Worm (Caenorhabditis elegans): ENCODE measurements around the gene fbxb-92.

fbxb-92 gene

ce11 chrII:3714595-3714994 is 32.7 kb downstream of the fbxb-92 start, which contains the start of gene srh-100:
TSS of gene srh-100 (minus strand) at chrII:3714695.
- no peak for TF ChIP-seq nhr-102 (tag; optimal IDR thresholded peaks at IDR 0.05)
- no peak for TF ChIP-seq fkh-10 (GFP tag; optimal IDR thresholded peaks at IDR 0.05)
- no peak for TF ChIP-seq pha-4 (GFP tag; IDR thresholded peaks at IDR 0.05)
- TF ChIP-seq pha-4 (tag; optimal IDR thresholded peaks at IDR 0.05), result no peak
- no peak for TF ChIP-seq arid-1 (GFP tag; conservative IDR thresholded peaks at IDR 0.05)
- TF ChIP-seq vab-7 (GFP tag; IDR thresholded peaks at IDR 0.05), result no peak
- TF ChIP-seq hmg-1.1 (GFP tag; IDR thresholded peaks at IDR 0.05), result no peak
- TF ChIP-seq unc-130 (GFP tag; optimal IDR thresholded peaks at IDR 0.05), result no peak
- no peak for TF ChIP-seq set-16 (GFP tag; IDR thresholded peaks at IDR 0.05)
- no peak for TF ChIP-seq egl-27 (tag; optimal IDR thresholded peaks at IDR 0.05)

- TF ChIP-seq madf-5 (GFP tag; IDR thresholded peaks at IDR 0.05) (no peak), egl-43 (GFP tag; IDR thresholded peaks at IDR 0.05) (no peak), unc-39 (tag; optimal IDR thresholded peaks at IDR 0.05) (no peak), fkh-10 (GFP tag; optimal IDR thresholded peaks at IDR 0.05) (no peak), ZK337.2 (GFP tag; IDR thresholded peaks at IDR 0.05) (no peak), mxl-3 (GFP tag; optimal IDR thresholded peaks at IDR 0.05) (no peak), zip-2 (tag; optimal IDR thresholded peaks at IDR 0.05) (no peak), dve-1 (tag; optimal IDR thresholded peaks at IDR 0.05; ENCODE audit: insufficient read depth) (no peak), F26F4.8 (GFP tag; conservative IDR thresholded peaks at IDR 0.05) (no peak), aly-2 (tag; optimal IDR thresholded peaks at IDR 0.05) (no peak), mxl-2 (GFP tag; conservative IDR thresholded peaks at IDR 0.05) (no peak), Y75B8A.6 (GFP tag; IDR thresholded peaks at IDR 0.05) (no peak), lin-13 (GFP tag; optimal IDR thresholded peaks at IDR 0.05) (no peak), nhr-77 (tag; optimal IDR thresholded peaks at IDR 0.05) (no peak), unc-130 (GFP tag; optimal IDR thresholded peaks at IDR 0.05) (no peak), ceh-20 (GFP tag; IDR thresholded peaks at IDR 0.05) (no peak), nhr-6 (tag; optimal IDR thresholded peaks at IDR 0.05) (no peak), D1046.2 (GFP tag; IDR thresholded peaks at IDR 0.05) (no peak), nhr-25 (tag; optimal IDR thresholded peaks at IDR 0.05; ENCODE audit: borderline replicate concordance, insufficient read depth) (no peak), php-3 (GFP tag; IDR thresholded peaks at IDR 0.05) (no peak)
Measured at ce11 chrII:3711047-3711446, 36.3 kb downstream of the fbxb-92 start, which contains the start of gene fbxc-53. TSS of gene fbxc-53 (plus strand) at chrII:3711291.

- TF ChIP-seq unc-62 (GFP tag; optimal IDR thresholded peaks at IDR 0.05 in 1 of 2) (peak in 1 of 2 experiments; percentile 17), unc-62 (tag; optimal IDR thresholded peaks at IDR 0.05) (no peak), lin-15B (tag; optimal IDR thresholded peaks at IDR 0.05) (no peak), zip-11 (GFP tag; IDR thresholded peaks at IDR 0.05) (no peak)
Measured at ce11 chrII:3709255-3709654, 38.0 kb downstream of the fbxb-92 start, which contains the start of gene srx-110. TSS of gene srx-110 (plus strand) at chrII:3709555.

ce11 chrII:3705320-3705719 is 42.0 kb downstream of the fbxb-92 start, which contains the start of gene srx-108:
TSS of gene srx-108 (plus strand) at chrII:3705620.
- TF ChIP-seq unc-39 (tag; optimal IDR thresholded peaks at IDR 0.05), result no peak
- TF ChIP-seq lim-7 (GFP tag; IDR thresholded peaks at IDR 0.05), result no peak
- no peak for TF ChIP-seq ceh-62 (tag; optimal IDR thresholded peaks at IDR 0.05)
- TF ChIP-seq F49E8.2 (tag; optimal IDR thresholded peaks at IDR 0.05; ENCODE audit: borderline replicate concordance), result no peak

ce11 chrII:3701305-3701704 is 46.0 kb downstream of the fbxb-92 start, which contains the start of gene srx-105:
TSS of gene srx-105 (minus strand) at chrII:3701405.
- TF ChIP-seq R02D3.7 (tag; optimal IDR thresholded peaks at IDR 0.05), result no peak
- no peak for TF ChIP-seq daf-16 (GFP tag; optimal IDR thresholded peaks at IDR 0.05)
- no peak for TF ChIP-seq daf-16 (tag; optimal IDR thresholded peaks at IDR 0.05)
- no peak for TF ChIP-seq fos-1 (tag; optimal IDR thresholded peaks at IDR 0.05)
- no peak for TF ChIP-seq unc-62 (GFP tag; optimal IDR thresholded peaks at IDR 0.05 in 1 of 2)
- no peak for TF ChIP-seq unc-62 (tag; optimal IDR thresholded peaks at IDR 0.05)
- TF ChIP-seq vab-7 (GFP tag; IDR thresholded peaks at IDR 0.05), result no peak
- TF ChIP-seq gei-8 (GFP tag; optimal IDR thresholded peaks at IDR 0.05), result no peak
